Worm (Caenorhabditis elegans) whole organism, L2 larva: ENCODE measurements around the gene fbxa-157.

Experiments used
- ceh-16 ChIP-seq: fragments of 150-350 bp; optimal IDR thresholded peaks from 2 replicates; lab custom pipeline; 2014; ENCODE audit warnings: missing biosample characterization, missing genetic modification characterization
- egl-27 ChIP-seq: sonication (generic microtip); optimal IDR thresholded peaks from 3 replicates; lab custom pipeline; 2017; ENCODE audit warnings: missing biosample characterization, missing genetic modification reagents, missing genetic modification characterization
- nhr-23 ChIP-seq: fragments of 150-350 bp; optimal IDR thresholded peaks from 2 replicates; lab custom pipeline; 2014; ENCODE audit warnings: missing biosample characterization, missing genetic modification reagents, missing genetic modification characterization
- ztf-4 ChIP-seq: fragments of 150-350 bp; optimal IDR thresholded peaks from 2 replicates; lab custom pipeline; 2014; ENCODE audit warnings: missing biosample characterization, missing genetic modification characterization

DNA sequence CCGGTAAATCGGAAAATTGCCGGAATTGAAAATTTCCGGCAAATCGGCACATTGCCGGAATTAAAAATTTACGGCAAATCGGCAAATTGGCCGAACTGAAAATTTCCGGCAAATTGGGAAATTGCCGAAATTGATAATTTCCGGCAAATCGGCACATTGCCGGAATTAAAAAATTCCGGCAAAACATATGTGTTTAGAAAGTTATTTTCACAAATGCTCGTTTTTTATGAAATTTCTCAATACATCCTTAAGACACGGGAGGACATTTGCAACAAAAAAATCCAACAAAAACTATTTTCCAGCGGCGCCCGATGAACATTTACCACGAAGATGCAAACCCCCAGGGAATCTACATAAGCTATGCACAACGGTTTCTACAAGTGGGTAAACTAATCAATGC lies 19.1 kb downstream of the fbxa-157 start, which contains the start of gene C06H5.8:
- no peak for TF ChIP-seq egl-27 (tag; lab: Kevin White, UChicago)
- TF ChIP-seq nhr-23 (tag; lab: Kevin White, UChicago), result no peak
- no peak for TF ChIP-seq ceh-16 (tag; lab: Kevin White, UChicago)
- no peak for TF ChIP-seq ztf-4 (tag; lab: Kevin White, UChicago)
